1 fruit fly cellular context compared by ENCODE assay signal in genomic region chrX:14218045-14218483, dm6.
A peak's percentile ranks its signal among the peaks of the same experiment; 100 is the strongest.
TF ChIP-seq lines count a peak whose summit lies in the region.

No protein-coding gene starts in this region.

TF ChIP-seq in whole organism, embryonic, 481 proteins besides CTCF, POLR2A, EP300 and RAD21 (continued from another document and continues in another):
- TF ChIP-seq Rx (GFP tag; IDR thresholded peaks at IDR 0.05; lab: Robert Waterston, UW) = peak; percentile 61; the same call in 1 of the 2 replicates
- TF ChIP-seq CG6683 (GFP tag; optimal IDR thresholded peaks at IDR 0.05; lab: Kevin White, UChicago) = peak; percentile 79
- peak; percentile 84 for TF ChIP-seq CG13296 (GFP tag; optimal IDR thresholded peaks at IDR 0.05; lab: Kevin White, UChicago)
- TF ChIP-seq CG1603 (tag; optimal IDR thresholded peaks at IDR 0.05; lab: Kevin White, UChicago) = peak; percentile 28
- peak; percentile 61 for TF ChIP-seq Usf (GFP tag; optimal IDR thresholded peaks at IDR 0.05; lab: Kevin White, UChicago)
- peak; percentile 76 for TF ChIP-seq CG4404 (GFP tag; IDR thresholded peaks at IDR 0.05; lab: Robert Waterston, UW)
- TF ChIP-seq Abd-B (GFP tag; optimal IDR thresholded peaks at IDR 0.05; lab: Kevin White, UChicago) = peak; percentile 82
- peak; percentile 74 for TF ChIP-seq D19B (GFP tag; optimal IDR thresholded peaks at IDR 0.05; lab: Kevin White, UChicago)
- TF ChIP-seq Elba2 (GFP tag; optimal IDR thresholded peaks at IDR 0.05; lab: Kevin White, UChicago) = peak; percentile 25
- TF ChIP-seq tx (GFP tag; optimal IDR thresholded peaks at IDR 0.05; lab: Kevin White, UChicago) = peak; percentile 41
- peak; percentile 81 for TF ChIP-seq CG11456 (GFP tag; IDR thresholded peaks at IDR 0.05; lab: Robert Waterston, UW)
- TF ChIP-seq ci (GFP tag; IDR thresholded peaks at IDR 0.05; lab: Robert Waterston, UW) = peak; percentile 88
- peak in 1 of 2 experiments; percentile 92 for TF ChIP-seq Eip74EF (GFP tag; optimal IDR thresholded peaks at IDR 0.05; lab: Kevin White, UChicago)
- peak; percentile 69 for TF ChIP-seq rib (GFP tag; IDR thresholded peaks at IDR 0.05; lab: Robert Waterston, UW)
- peak; percentile 71 for TF ChIP-seq CG16863 (GFP tag; optimal IDR thresholded peaks at IDR 0.05; lab: Kevin White, UChicago)
- 0 out of 2 replicates have a peak, but pooled peaks have one; percentile 27 for TF ChIP-seq CG4360 (GFP tag; IDR thresholded peaks at IDR 0.05; lab: Robert Waterston, UW)
- peak; percentile 61 for TF ChIP-seq E2f2 (GFP tag; IDR thresholded peaks at IDR 0.05; lab: Robert Waterston, UW)
- peak; percentile 84 for TF ChIP-seq E2f1 (GFP tag; IDR thresholded peaks at IDR 0.05; lab: Robert Waterston, UW)
- no peak for TF ChIP-seq cg (GFP tag; optimal IDR thresholded peaks at IDR 0.05; lab: Kevin White, UChicago)
- TF ChIP-seq CG34224 (GFP tag; IDR thresholded peaks at IDR 0.05; lab: Robert Waterston, UW; ENCODE audit: partially characterized antibody) = no peak
- no peak for TF ChIP-seq CG4282 (GFP tag; optimal IDR thresholded peaks at IDR 0.05; lab: Kevin White, UChicago)
- TF ChIP-seq tio (GFP tag; optimal IDR thresholded peaks at IDR 0.05; lab: Kevin White, UChicago) = peak; percentile 78
- peak; percentile 44 for TF ChIP-seq CG4707 (GFP tag; optimal IDR thresholded peaks at IDR 0.05; lab: Kevin White, UChicago)
- TF ChIP-seq usp (GFP tag; optimal IDR thresholded peaks at IDR 0.05; lab: Kevin White, UChicago) = no peak
- peak; percentile 85 for TF ChIP-seq B-H1 (GFP tag; IDR thresholded peaks at IDR 0.05; lab: Robert Waterston, UW)
- peak; percentile 57 for TF ChIP-seq emc (GFP tag; optimal IDR thresholded peaks at IDR 0.05; lab: Kevin White, UChicago)
- peak; percentile 66 for TF ChIP-seq schlank (tag; optimal IDR thresholded peaks at IDR 0.05; lab: Kevin White, UChicago)
- TF ChIP-seq ftz-f1 (GFP tag; optimal IDR thresholded peaks at IDR 0.05; lab: Kevin White, UChicago) = no peak
- TF ChIP-seq CG10274 (GFP tag; optimal IDR thresholded peaks at IDR 0.05; lab: Kevin White, UChicago) = peak; percentile 53
- peak; percentile 73 for TF ChIP-seq zf30C (GFP tag; optimal IDR thresholded peaks at IDR 0.05; lab: Kevin White, UChicago)
- TF ChIP-seq CG17568 (GFP tag; optimal IDR thresholded peaks at IDR 0.05; lab: Kevin White, UChicago) = peak; percentile 69
- TF ChIP-seq ATbp (GFP tag; optimal IDR thresholded peaks at IDR 0.05; lab: Kevin White, UChicago) = peak; percentile 87
- TF ChIP-seq zfh1 (GFP tag; IDR thresholded peaks at IDR 0.05; lab: Robert Waterston, UW) = peak; percentile 90
- peak; percentile 60 for TF ChIP-seq CG7271 (tag; optimal IDR thresholded peaks at IDR 0.05; lab: Kevin White, UChicago)
- peak in 1 of 2 experiments; percentile 21 for TF ChIP-seq insv (GFP tag; optimal IDR thresholded peaks at IDR 0.05; lab: Kevin White, UChicago)
- TF ChIP-seq chif (GFP tag; optimal IDR thresholded peaks at IDR 0.05; lab: Kevin White, UChicago) = peak; percentile 73 to 81
- TF ChIP-seq en (GFP tag; optimal IDR thresholded peaks at IDR 0.05; lab: Kevin White, UChicago) = peak; percentile 45
- TF ChIP-seq croc (GFP tag; conservative IDR thresholded peaks at IDR 0.05; lab: Robert Waterston, UW) = peak; percentile 66
- TF ChIP-seq Asciz (GFP tag; optimal IDR thresholded peaks at IDR 0.05; lab: Kevin White, UChicago) = peak; percentile 87
- TF ChIP-seq CG30431 (GFP tag; optimal IDR thresholded peaks at IDR 0.05; lab: Kevin White, UChicago) = peak; percentile 70
- peak; percentile 86 for TF ChIP-seq gcm (GFP tag; optimal IDR thresholded peaks at IDR 0.05; lab: Kevin White, UChicago)
- peak; percentile 88 for TF ChIP-seq H2.0 (GFP tag; IDR thresholded peaks at IDR 0.05; lab: Robert Waterston, UW)
- TF ChIP-seq NK7.1 (GFP tag; optimal IDR thresholded peaks at IDR 0.05; lab: Kevin White, UChicago) = peak; percentile 15
- no peak for TF ChIP-seq CG15479 (GFP tag; optimal IDR thresholded peaks at IDR 0.05; lab: Kevin White, UChicago)
- TF ChIP-seq exex (tag; optimal IDR thresholded peaks at IDR 0.05; lab: Kevin White, UChicago) = peak; percentile 43
- peak; percentile 25 for TF ChIP-seq p53 (GFP tag; optimal IDR thresholded peaks at IDR 0.05; lab: Kevin White, UChicago)
- TF ChIP-seq CG6791 (GFP tag; IDR thresholded peaks at IDR 0.05; lab: Robert Waterston, UW; ENCODE audit: partially characterized antibody) = no peak
- peak; percentile 58 for TF ChIP-seq Vsx1 (GFP tag; optimal IDR thresholded peaks at IDR 0.05; lab: Kevin White, UChicago)
- peak; percentile 58; the same call in 1 of the 2 replicates for TF ChIP-seq Poxn (GFP tag; IDR thresholded peaks at IDR 0.05; lab: Robert Waterston, UW)
- peak; percentile 78; the same call in 2 of the 3 replicates for TF ChIP-seq otp (GFP tag; IDR thresholded peaks at IDR 0.05; lab: Robert Waterston, UW)
- TF ChIP-seq chinmo (GFP tag; IDR thresholded peaks at IDR 0.05; lab: Robert Waterston, UW; ENCODE audit: partially characterized antibody) = 0 out of 4 replicates have a peak, but pooled peaks have one; percentile 13
- peak; percentile 75 for TF ChIP-seq CG1602 (GFP tag; optimal IDR thresholded peaks at IDR 0.05; lab: Kevin White, UChicago)
- peak; percentile 28 for TF ChIP-seq CG10565 (GFP tag; optimal IDR thresholded peaks at IDR 0.05; lab: Kevin White, UChicago)
- TF ChIP-seq CG13123 (GFP tag; optimal IDR thresholded peaks at IDR 0.05; lab: Kevin White, UChicago) = peak; percentile 64
- peak; percentile 86 for TF ChIP-seq CG10147 (GFP tag; optimal IDR thresholded peaks at IDR 0.05; lab: Kevin White, UChicago)
- peak; percentile 82 for TF ChIP-seq ara (GFP tag; IDR thresholded peaks at IDR 0.05; lab: Robert Waterston, UW)
- TF ChIP-seq CG3995 (GFP tag; optimal IDR thresholded peaks at IDR 0.05; lab: Kevin White, UChicago) = peak; percentile 29
- TF ChIP-seq CG10321 (GFP tag; IDR thresholded peaks at IDR 0.05; lab: Robert Waterston, UW) = peak; percentile 58
- TF ChIP-seq HLH54F (GFP tag; optimal IDR thresholded peaks at IDR 0.05; lab: Kevin White, UChicago) = peak; percentile 65
- TF ChIP-seq Mes4 (GFP tag; optimal IDR thresholded peaks at IDR 0.05; lab: Kevin White, UChicago) = peak; percentile 55
- TF ChIP-seq CG1024 (GFP tag; IDR thresholded peaks at IDR 0.05; lab: Robert Waterston, UW) = peak; percentile 72
- peak; percentile 91 for TF ChIP-seq sqz (GFP tag; optimal IDR thresholded peaks at IDR 0.05; lab: Kevin White, UChicago)
- peak; percentile 52 for TF ChIP-seq Bdp1 (GFP tag; optimal IDR thresholded peaks at IDR 0.05; lab: Kevin White, UChicago)
- TF ChIP-seq CG34376 (GFP tag; optimal IDR thresholded peaks at IDR 0.05; lab: Kevin White, UChicago) = peak; percentile 50
- TF ChIP-seq btn (GFP tag; optimal IDR thresholded peaks at IDR 0.05; lab: Kevin White, UChicago) = peak; percentile 34
- TF ChIP-seq Ravus (GFP tag; IDR thresholded peaks at IDR 0.05; lab: Robert Waterston, UW) = peak; percentile 64
- TF ChIP-seq ken (GFP tag; IDR thresholded peaks at IDR 0.05; lab: Robert Waterston, UW) = peak; percentile 79
- TF ChIP-seq CG11696 (GFP tag; IDR thresholded peaks at IDR 0.05; lab: Robert Waterston, UW) = peak; percentile 65
- peak; percentile 66; the same call in 1 of the 2 replicates for TF ChIP-seq klu (GFP tag; IDR thresholded peaks at IDR 0.05; lab: Robert Waterston, UW)
- TF ChIP-seq CG2875 (GFP tag; optimal IDR thresholded peaks at IDR 0.05; lab: Kevin White, UChicago) = peak; percentile 75
- peak; percentile 91 for TF ChIP-seq CG7556 (GFP tag; optimal IDR thresholded peaks at IDR 0.05; lab: Kevin White, UChicago)
- TF ChIP-seq jing (GFP tag; optimal IDR thresholded peaks at IDR 0.05; lab: Kevin White, UChicago) = peak; percentile 57
- TF ChIP-seq MBD-R2 (GFP tag; IDR thresholded peaks at IDR 0.05; lab: Robert Waterston, UW) = peak; percentile 61; the same call in 1 of the 2 replicates
- no peak for TF ChIP-seq Hr39 (optimal IDR thresholded peaks at IDR 0.05; lab: Kevin White, UChicago)
- TF ChIP-seq sens (GFP tag; lab: Kevin White, UChicago) = peak; percentile 93
- TF ChIP-seq Six4 (GFP tag; optimal IDR thresholded peaks at IDR 0.05; lab: Kevin White, UChicago) = peak; percentile 82
- TF ChIP-seq CG10979 (tag; optimal IDR thresholded peaks at IDR 0.05; lab: Kevin White, UChicago) = peak; percentile 92
- TF ChIP-seq Gsc (GFP tag; IDR thresholded peaks at IDR 0.05; lab: Robert Waterston, UW) = no peak
- TF ChIP-seq Xbp1 (GFP tag; optimal IDR thresholded peaks at IDR 0.05; lab: Kevin White, UChicago) = peak; percentile 88
- TF ChIP-seq Dfd (GFP tag; optimal IDR thresholded peaks at IDR 0.05; lab: Kevin White, UChicago) = no peak
- peak; percentile 72 for TF ChIP-seq CG6765 (GFP tag; optimal IDR thresholded peaks at IDR 0.05; lab: Kevin White, UChicago)
- TF ChIP-seq CG17361 (GFP tag; IDR thresholded peaks at IDR 0.05; lab: Robert Waterston, UW) = peak; percentile 92
- TF ChIP-seq CG10462 (GFP tag; optimal IDR thresholded peaks at IDR 0.05; lab: Kevin White, UChicago) = peak; percentile 80
- TF ChIP-seq Sin3A (optimal IDR thresholded peaks at IDR 0.05; lab: Kevin White, UChicago) = no peak
- TF ChIP-seq grau (tag; optimal IDR thresholded peaks at IDR 0.05; lab: Kevin White, UChicago) = peak; percentile 89
- peak; percentile 45 for TF ChIP-seq CG6654 (GFP tag; optimal IDR thresholded peaks at IDR 0.05; lab: Kevin White, UChicago)
- peak; percentile 89 for TF ChIP-seq CG12659 (GFP tag; optimal IDR thresholded peaks at IDR 0.05; lab: Kevin White, UChicago)
- no peak for TF ChIP-seq Kr (GFP tag; optimal IDR thresholded peaks at IDR 0.05; lab: Kevin White, UChicago)
- TF ChIP-seq Rfx (GFP tag; IDR thresholded peaks at IDR 0.05; lab: Robert Waterston, UW) = peak; percentile 92
- TF ChIP-seq Hr78 (GFP tag; optimal IDR thresholded peaks at IDR 0.05; lab: Kevin White, UChicago) = peak in 1 of 2 experiments; percentile 53
- TF ChIP-seq Hsf (GFP tag; optimal IDR thresholded peaks at IDR 0.05; lab: Kevin White, UChicago) = peak; percentile 82
- peak; percentile 81 for TF ChIP-seq CG12104 (GFP tag; optimal IDR thresholded peaks at IDR 0.05; lab: Kevin White, UChicago)
- peak; percentile 35; the same call in 1 of the 2 replicates for TF ChIP-seq crol (GFP tag; IDR thresholded peaks at IDR 0.05; lab: Robert Waterston, UW)
- TF ChIP-seq sim (GFP tag; IDR thresholded peaks at IDR 0.05; lab: Robert Waterston, UW) = peak; percentile 81
- TF ChIP-seq gce (GFP tag; IDR thresholded peaks at IDR 0.05; lab: Robert Waterston, UW) = peak; percentile 69; the same call in 1 of the 3 replicates
- peak; percentile 67 for TF ChIP-seq ewg (GFP tag; optimal IDR thresholded peaks at IDR 0.05; lab: Kevin White, UChicago)
- TF ChIP-seq CG17385 (GFP tag; optimal IDR thresholded peaks at IDR 0.05; lab: Kevin White, UChicago) = peak; percentile 84
- peak; percentile 93 for TF ChIP-seq lab (GFP tag; optimal IDR thresholded peaks at IDR 0.05; lab: Kevin White, UChicago)
- peak; percentile 90 for TF ChIP-seq CG17829 (tag; optimal IDR thresholded peaks at IDR 0.05; lab: Kevin White, UChicago)
- no peak for TF ChIP-seq CG8478 (optimal IDR thresholded peaks at IDR 0.05; lab: Kevin White, UChicago)
- no peak for TF ChIP-seq mld (GFP tag; IDR thresholded peaks at IDR 0.05; lab: Robert Waterston, UW; ENCODE audit: partially characterized antibody)
- peak; percentile 75 for TF ChIP-seq CG12299 (tag; optimal IDR thresholded peaks at IDR 0.05; lab: Kevin White, UChicago)
- TF ChIP-seq slou (GFP tag; optimal IDR thresholded peaks at IDR 0.05; lab: Kevin White, UChicago) = peak; percentile 82
- peak; percentile 81 for TF ChIP-seq ase (GFP tag; IDR thresholded peaks at IDR 0.05; lab: Robert Waterston, UW)
- TF ChIP-seq CG43689 (GFP tag; IDR thresholded peaks at IDR 0.05; lab: Robert Waterston, UW) = peak; percentile 76
- peak; percentile 64 for TF ChIP-seq CG1529 (GFP tag; optimal IDR thresholded peaks at IDR 0.05; lab: Kevin White, UChicago)
- no peak; the same call in 1 of the 2 replicates for TF ChIP-seq gt (GFP tag; IDR thresholded peaks at IDR 0.05; lab: Robert Waterston, UW)
- TF ChIP-seq CG17802 (tag; optimal IDR thresholded peaks at IDR 0.05; lab: Kevin White, UChicago) = peak; percentile 56
- no peak for TF ChIP-seq ato (GFP tag; IDR thresholded peaks at IDR 0.05; lab: Robert Waterston, UW; ENCODE audit: partially characterized antibody)
- TF ChIP-seq gcm2 (GFP tag; optimal IDR thresholded peaks at IDR 0.05; lab: Kevin White, UChicago) = peak; percentile 60
- no peak for TF ChIP-seq CG16813 (GFP tag; IDR thresholded peaks at IDR 0.05; lab: Robert Waterston, UW; ENCODE audit: partially characterized antibody)
- TF ChIP-seq Doc2 (GFP tag; IDR thresholded peaks at IDR 0.05; lab: Robert Waterston, UW) = peak; percentile 54; the same call in 1 of the 2 replicates
- TF ChIP-seq CG7372 (GFP tag; IDR thresholded peaks at IDR 0.05; lab: Robert Waterston, UW) = peak; percentile 73
- peak; percentile 60; the same call in 1 of the 2 replicates for TF ChIP-seq dimm (GFP tag; IDR thresholded peaks at IDR 0.05; lab: Robert Waterston, UW)
- peak; percentile 64 for TF ChIP-seq CG6272 (GFP tag; IDR thresholded peaks at IDR 0.05; lab: Robert Waterston, UW)
- TF ChIP-seq CG11695 (GFP tag; IDR thresholded peaks at IDR 0.05; lab: Robert Waterston, UW) = peak; percentile 90
- TF ChIP-seq CG18262 (tag; optimal IDR thresholded peaks at IDR 0.05; lab: Kevin White, UChicago) = peak; percentile 90
- TF ChIP-seq inv (GFP tag; IDR thresholded peaks at IDR 0.05; lab: Robert Waterston, UW; ENCODE audit: partially characterized antibody) = no peak
- no peak for TF ChIP-seq fru (optimal IDR thresholded peaks at IDR 0.05; lab: Kevin White, UChicago)
- peak; percentile 82 for TF ChIP-seq CG4820 (GFP tag; optimal IDR thresholded peaks at IDR 0.05; lab: Kevin White, UChicago)
- peak in 1 of 2 experiments; percentile 57 for TF ChIP-seq crp (GFP tag; optimal IDR thresholded peaks at IDR 0.05; lab: Kevin White, UChicago)
- TF ChIP-seq jigr1 (GFP tag; IDR thresholded peaks at IDR 0.05; lab: Robert Waterston, UW) = 0 out of 3 replicates have a peak, but pooled peaks have one; percentile 44
- TF ChIP-seq zen2 (GFP tag; IDR thresholded peaks at IDR 0.05; lab: Robert Waterston, UW; ENCODE audit: partially characterized antibody) = no peak
- TF ChIP-seq hbn (GFP tag; IDR thresholded peaks at IDR 0.05; lab: Robert Waterston, UW; ENCODE audit: partially characterized antibody) = no peak
- peak; percentile 91 for TF ChIP-seq CG17328 (GFP tag; IDR thresholded peaks at IDR 0.05; lab: Robert Waterston, UW)
- no peak for TF ChIP-seq hkb (optimal IDR thresholded peaks at IDR 0.05; lab: Kevin White, UChicago)
- TF ChIP-seq hkb (GFP tag; IDR thresholded peaks at IDR 0.05; lab: Robert Waterston, UW) = peak; percentile 93
- TF ChIP-seq CG14441 (GFP tag; IDR thresholded peaks at IDR 0.05; lab: Robert Waterston, UW) = peak; percentile 83
- peak; percentile 29 for TF ChIP-seq Antp (GFP tag; optimal IDR thresholded peaks at IDR 0.05; lab: Kevin White, UChicago)
